Worm (Caenorhabditis elegans) whole organism, early embryonic: ENCODE measurements around the gene sri-65.

Experiments
- B0310.2 ChIP-seq: sonication (generic microtip); optimal IDR thresholded peaks from 2 replicates; lab custom pipeline; 2016; ENCODE audit warnings: mild to moderate bottlenecking, missing genetic modification characterization, missing compliant biosample characterization
- F13C5.2 ChIP-seq: sonication (generic microtip); optimal IDR thresholded peaks from 2 replicates; lab custom pipeline; 2017; ENCODE audit warnings: mild to moderate bottlenecking, missing genetic modification characterization, inconsistent platforms, missing compliant biosample characterization
- aly-1 ChIP-seq: sonication (generic microtip); optimal IDR thresholded peaks from 2 replicates; lab custom pipeline; 2016; ENCODE audit warnings: missing genetic modification characterization, missing compliant biosample characterization
- ama-1 ChIP-seq: fragments of 150-350 bp; optimal IDR thresholded peaks from 2 replicates; lab custom pipeline; 2014
- ceh-36 ChIP-seq: sonication (generic microtip); optimal IDR thresholded peaks from 2 replicates; lab custom pipeline; 2016; ENCODE audit warnings: missing genetic modification characterization, inconsistent platforms, missing compliant biosample characterization
- hmbx-1 ChIP-seq: sonication (generic microtip); optimal IDR thresholded peaks from 2 replicates; lab custom pipeline; 2016; ENCODE audit warnings: mild to moderate bottlenecking, missing genetic modification characterization, missing compliant biosample characterization
- hmg-4 ChIP-seq: fragments of 200-800 bp; sonication (Bioruptor generic); optimal IDR thresholded peaks from 2 replicates; lab custom pipeline; 2018; ENCODE audit warnings: mild to moderate bottlenecking, missing genetic modification characterization, missing compliant biosample characterization
- hnd-1 ChIP-seq: sonication (generic microtip); optimal IDR thresholded peaks from 2 replicates; lab custom pipeline; 2016; ENCODE audit warnings: missing genetic modification characterization, missing compliant biosample characterization
- pes-1 ChIP-seq: fragments of 200-800 bp; sonication (Bioruptor generic); IDR thresholded peaks from 2 replicates; pipeline ENCODE4 v1.3.6; 2022; ENCODE audit warnings: missing genetic modification reagents, missing genetic modification characterization, missing compliant biosample characterization
- scrt-1 ChIP-seq: fragments of 200-800 bp; sonication (Bioruptor generic); IDR thresholded peaks from 2 replicates; pipeline ENCODE4 v1.3.6; 2022; ENCODE audit warnings: missing genetic modification characterization, missing compliant biosample characterization
- tbx-37 ChIP-seq: fragments of 200-800 bp; sonication (Bioruptor generic); conservative IDR thresholded peaks from 2 replicates; pipeline ENCODE4 v1.3.6; 2022; ENCODE audit warnings: missing genetic modification reagents, missing genetic modification characterization, missing compliant biosample characterization
- tra-4 ChIP-seq: sonication (generic microtip); optimal IDR thresholded peaks from 2 replicates; lab custom pipeline; 2017; ENCODE audit warnings: missing genetic modification characterization, missing compliant biosample characterization

- no peak for TF ChIP-seq scrt-1 (GFP tag; lab: Robert Waterston, UW)
- no peak for TF ChIP-seq hnd-1 (tag; lab: Kevin White, UChicago)
- no peak for TF ChIP-seq aly-1
- TF ChIP-seq F13C5.2 (tag; lab: Kevin White, UChicago) = no peak
- no peak for TF ChIP-seq tbx-37 (GFP tag; lab: Robert Waterston, UW)
- no peak for TF ChIP-seq ceh-36 (tag; lab: Kevin White, UChicago)
- no peak for TF ChIP-seq ama-1
- no peak for TF ChIP-seq hmg-4 (GFP tag; lab: Kevin White, UChicago)
- no peak for TF ChIP-seq B0310.2 (tag; lab: Kevin White, UChicago)
- TF ChIP-seq pes-1 (GFP tag; lab: Robert Waterston, UW) = no peak; the same call in 1 of the 2 replicates
- no peak for TF ChIP-seq hmbx-1 (tag; lab: Kevin White, UChicago)
- TF ChIP-seq tra-4 (tag; lab: Kevin White, UChicago) = no peak
These were observed 33.5 kb downstream of the sri-65 start for ce11 chrV:16354675-16355074.
